Worm (Caenorhabditis elegans) whole organism, L3 larva: ENCODE measurements around the gene cyn-9.

ENCODE experiments used
- R02D3.7 ChIP-seq: fragments of 150-350 bp; optimal IDR thresholded peaks from 2 replicates; lab custom pipeline; 2014; ENCODE audit warnings: missing biosample characterization, missing genetic modification characterization
- aly-2 ChIP-seq: fragments of 150-350 bp; optimal IDR thresholded peaks from 2 replicates; lab custom pipeline; 2014; ENCODE audit warnings: missing biosample characterization, missing genetic modification characterization
- ama-1 ChIP-seq: fragments of 150-350 bp; optimal IDR thresholded peaks from 2 replicates; lab custom pipeline; 2018
- ceh-82 ChIP-seq: fragments of 150-350 bp; optimal IDR thresholded peaks from 2 replicates; lab custom pipeline; 2014; ENCODE audit warnings: missing biosample characterization, missing genetic modification characterization
- elt-1 ChIP-seq: fragments of 150-350 bp; optimal IDR thresholded peaks from 2 replicates; lab custom pipeline; 2014; ENCODE audit warnings: missing biosample characterization, missing genetic modification characterization
- elt-2 ChIP-seq: sonication (generic microtip); optimal IDR thresholded peaks from 2 replicates; lab custom pipeline; 2016; ENCODE audit warnings: missing genetic modification reagents, mild to moderate bottlenecking, missing genetic modification characterization, missing compliant biosample characterization
- jun-1 ChIP-seq: fragments of 150-350 bp; optimal IDR thresholded peaks from 2 replicates; lab custom pipeline; 2014; ENCODE audit warnings: missing biosample characterization, missing genetic modification reagents, missing genetic modification characterization
- lin-39 ChIP-seq: fragments of 150-350 bp; optimal IDR thresholded peaks from 2 replicates; lab custom pipeline; 2018; ENCODE audit warnings: missing biosample characterization, missing genetic modification reagents, missing genetic modification characterization
- nfya-1 ChIP-seq: sonication (generic microtip); optimal IDR thresholded peaks from 2 replicates; lab custom pipeline; 2017; ENCODE audit warnings: missing genetic modification characterization, mild to moderate bottlenecking, missing compliant biosample characterization, antibody characterized with exemption, moderate library complexity; ENCODE audit not compliant: insufficient read depth
- nhr-11 ChIP-seq: fragments of 150-350 bp; optimal IDR thresholded peaks from 2 replicates; lab custom pipeline; 2014; ENCODE audit warnings: missing biosample characterization, missing genetic modification characterization
- sea-2 ChIP-seq: fragments of 150-350 bp; sonication (generic microtip); optimal IDR thresholded peaks from 4 replicates; lab custom pipeline; 2014; ENCODE audit warnings: missing biosample characterization, missing genetic modification reagents, missing genetic modification characterization
- snpc-4 ChIP-seq: fragments of 150-350 bp; optimal IDR thresholded peaks from 2 replicates; lab custom pipeline; 2014; ENCODE audit warnings: missing biosample characterization, missing genetic modification characterization

- TF ChIP-seq lin-39 (tag; lab: Kevin White, UChicago) (no peak), R02D3.7 (no peak), aly-2 (tag; lab: Kevin White, UChicago) (no peak), nhr-11 (no peak), ama-1 (no peak), elt-2 (no peak), nfya-1 (tag; lab: Kevin White, UChicago) (no peak), ceh-82 (no peak), elt-1 (tag; lab: Kevin White, UChicago) (no peak), snpc-4 (tag; lab: Kevin White, UChicago) (no peak), jun-1 (tag; lab: Kevin White, UChicago) (no peak), sea-2 (GFP tag; lab: Kevin White, UChicago) (no peak)
Measured at ce11 chrIII:3719564-3719963, 20.1 kb upstream of the cyn-9 start, which contains the start of gene C14B1.8.
